Fruit fly (Drosophila melanogaster) whole organism, adult: ENCODE results near the gene CG32085.

Source experiments
- CG11617 ChIP-seq: fragments of 200-800 bp; sonication (Bioruptor generic); optimal IDR thresholded peaks from 2 replicates; lab custom pipeline; 2017; ENCODE audit warnings: mild to moderate bottlenecking, missing biosample characterization, missing genetic modification reagents, missing genetic modification characterization
- CG12768 ChIP-seq: fragments of 200-800 bp; sonication (Bioruptor generic); optimal IDR thresholded peaks from 2 replicates; lab custom pipeline; 2017; ENCODE audit warnings: missing biosample characterization, missing genetic modification characterization, mild to moderate bottlenecking, moderate library complexity, missing genetic modification reagents
- CG14711 ChIP-seq: fragments of 200-800 bp; sonication (Bioruptor generic); optimal IDR thresholded peaks from 2 replicates; lab custom pipeline; 2018; ENCODE audit warnings: missing biosample characterization, mild to moderate bottlenecking, missing genetic modification characterization, moderate library complexity
- CG1620 ChIP-seq: fragments of 200-800 bp; sonication (Bioruptor generic); optimal IDR thresholded peaks from 2 replicates; lab custom pipeline; 2016; ENCODE audit warnings: missing biosample characterization, missing genetic modification characterization
- CG33017 ChIP-seq: fragments of 200-800 bp; sonication (Bioruptor generic); optimal IDR thresholded peaks from 2 replicates; lab custom pipeline; 2018; ENCODE audit warnings: missing biosample characterization, mild to moderate bottlenecking, missing genetic modification characterization, moderate library complexity
- CG5204 ChIP-seq: fragments of 200-800 bp; sonication (Bioruptor generic); optimal IDR thresholded peaks from 2 replicates; lab custom pipeline; 2016; ENCODE audit warnings: missing biosample characterization, missing genetic modification characterization
- CG7045 ChIP-seq: fragments of 200-800 bp; sonication (Bioruptor generic); optimal IDR thresholded peaks from 2 replicates; lab custom pipeline; 2017; ENCODE audit warnings: missing biosample characterization, mild to moderate bottlenecking, missing genetic modification characterization
- CG7101 ChIP-seq: fragments of 200-800 bp; sonication (Bioruptor generic); optimal IDR thresholded peaks from 2 replicates; lab custom pipeline; 2018; ENCODE audit warnings: missing biosample characterization, mild to moderate bottlenecking, missing genetic modification characterization, moderate library complexity
- Clk ChIP-seq: fragments of 200-800 bp; sonication (Bioruptor generic); optimal IDR thresholded peaks from 2 replicates; lab custom pipeline; 2017; ENCODE audit warnings: missing biosample characterization, missing genetic modification characterization
- Crg-1 ChIP-seq: fragments of 200-800 bp; sonication (Bioruptor generic); optimal IDR thresholded peaks from 2 replicates; lab custom pipeline; 2016; ENCODE audit warnings: missing biosample characterization, missing genetic modification characterization
- Hr96 ChIP-seq: fragments of 200-800 bp; sonication (Bioruptor generic); optimal IDR thresholded peaks from 2 replicates; lab custom pipeline; 2016; ENCODE audit warnings: missing biosample characterization, missing genetic modification characterization
- Mnt ChIP-seq: fragments of 200-800 bp; sonication (Bioruptor generic); optimal IDR thresholded peaks from 2 replicates; lab custom pipeline; 2016; ENCODE audit warnings: missing biosample characterization, mild to moderate bottlenecking, missing genetic modification characterization
- bab1 ChIP-seq: fragments of 200-800 bp; sonication (Bioruptor generic); optimal IDR thresholded peaks from 3 replicates; lab custom pipeline; 2019; ENCODE audit warnings: missing biosample characterization, mild to moderate bottlenecking, missing genetic modification characterization, moderate library complexity
- cic ChIP-seq: fragments of 200-800 bp; sonication (Bioruptor generic); optimal IDR thresholded peaks from 2 replicates; lab custom pipeline; 2017; ENCODE audit warnings: missing biosample characterization, mild to moderate bottlenecking, missing genetic modification characterization, moderate library complexity
- cnc ChIP-seq, 2 experiments: fragments of >200 bp; optimal IDR thresholded peaks; 2 replicates each; lab custom pipeline; 2017
- kay ChIP-seq: fragments of 200-800 bp; sonication (Bioruptor generic); peaks from one replicate; lab custom pipeline; 2016; ENCODE audit warnings: missing biosample characterization, missing genetic modification characterization, borderline replicate concordance
- ovo ChIP-seq: fragments of 200-800 bp; sonication (Bioruptor generic); optimal IDR thresholded peaks from 2 replicates; lab custom pipeline; 2016; ENCODE audit warnings: missing biosample characterization, missing genetic modification characterization
- pad ChIP-seq: fragments of 200-800 bp; sonication (Bioruptor generic); optimal IDR thresholded peaks from 3 replicates; lab custom pipeline; 2017; ENCODE audit warnings: missing biosample characterization, missing genetic modification characterization, mild to moderate bottlenecking, moderate library complexity, missing genetic modification reagents
- tj ChIP-seq: fragments of 200-800 bp; sonication (Bioruptor generic); optimal IDR thresholded peaks from 3 replicates; lab custom pipeline; 2017; ENCODE audit warnings: missing biosample characterization, mild to moderate bottlenecking, missing genetic modification characterization, moderate library complexity
- toe ChIP-seq: fragments of 200-800 bp; sonication (Bioruptor generic); optimal IDR thresholded peaks from 2 replicates; lab custom pipeline; 2016; ENCODE audit warnings: missing biosample characterization, missing genetic modification characterization

Gene CG32085

DNA sequence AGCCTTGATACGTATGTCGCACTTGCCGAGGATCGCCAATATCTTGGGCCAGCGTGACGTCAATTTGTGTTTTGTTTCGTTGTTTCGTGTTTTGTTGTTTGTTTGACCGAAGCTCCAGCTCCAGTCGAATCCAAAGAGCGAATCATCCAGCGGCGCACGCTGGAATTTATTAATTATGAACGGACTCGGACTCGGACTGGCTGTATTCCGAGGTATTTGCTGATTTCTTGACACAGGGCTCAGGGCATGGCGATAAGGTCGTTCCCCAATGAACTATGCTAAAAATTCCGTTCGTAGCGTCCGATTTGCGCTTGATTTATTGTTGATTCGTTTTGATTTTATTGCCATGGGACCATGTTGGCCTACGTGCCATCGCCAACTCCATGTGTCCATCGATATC, 36.8 kb upstream of the CG32085 start:
- TF ChIP-seq pad: no peak

dm6 chr3L:11716347-11716746, 36.2 kb upstream of the CG32085 start:
- TF ChIP-seq CG7045 (GFP tag; lab: Kevin White, UChicago) (no peak), Mnt (GFP tag; lab: Kevin White, UChicago) (no peak), CG14711 (no peak), cnc (optimal IDR thresholded peaks at IDR 0.05; lab: Kevin White, UChicago) (no peak), kay (no peak), cic (GFP tag; lab: Kevin White, UChicago) (no peak), toe (no peak), ovo (GFP tag; lab: Kevin White, UChicago) (no peak), CG5204 (GFP tag; lab: Kevin White, UChicago) (no peak), CG33017 (tag; lab: Kevin White, UChicago) (no peak), CG7101 (tag; lab: Kevin White, UChicago) (no peak), pad (no peak), Crg-1 (GFP tag; lab: Kevin White, UChicago) (no peak), CG12768 (no peak), tj (no peak), CG11617 (GFP tag; lab: Kevin White, UChicago) (no peak), bab1 (GFP tag; lab: Kevin White, UChicago) (no peak)

- TF ChIP-seq Crg-1 (GFP tag; lab: Kevin White, UChicago) (no peak), toe (no peak)
Measured at dm6 chr3L:11715187-11715586, 35.0 kb upstream of the CG32085 start, which contains the start of gene CG14132. TSS of gene CG14132 (minus strand) at chr3L:11715285.

DNA sequence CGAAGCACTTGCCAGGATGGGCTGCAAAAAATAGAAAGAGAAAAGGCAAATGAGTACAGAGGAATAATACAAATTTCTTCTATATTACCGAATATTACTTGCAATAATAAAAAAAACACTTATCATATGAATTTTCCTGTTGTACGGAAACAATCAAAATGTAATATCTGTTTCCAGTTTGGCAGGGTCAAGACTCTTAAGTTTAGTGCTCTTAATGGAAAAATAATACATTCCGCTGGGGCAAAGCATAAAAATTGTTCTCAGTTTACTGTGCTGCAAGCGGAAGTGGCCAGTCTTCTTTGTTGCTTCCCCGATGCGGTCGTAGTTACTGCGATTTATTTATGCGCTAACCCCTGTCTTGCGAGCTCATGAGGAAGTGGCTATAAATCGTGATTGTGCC, 32.7 kb upstream of the CG32085 start:
- TF ChIP-seq CG7045 (GFP tag; lab: Kevin White, UChicago) (no peak), Mnt (GFP tag; lab: Kevin White, UChicago) (no peak), Hr96 (no peak), CG11617 (GFP tag; lab: Kevin White, UChicago) (no peak), CG1620 (no peak), CG7101 (tag; lab: Kevin White, UChicago) (no peak), kay (no peak), pad (no peak), CG5204 (GFP tag; lab: Kevin White, UChicago) (no peak), Crg-1 (GFP tag; lab: Kevin White, UChicago) (no peak), CG12768 (no peak)

DNA sequence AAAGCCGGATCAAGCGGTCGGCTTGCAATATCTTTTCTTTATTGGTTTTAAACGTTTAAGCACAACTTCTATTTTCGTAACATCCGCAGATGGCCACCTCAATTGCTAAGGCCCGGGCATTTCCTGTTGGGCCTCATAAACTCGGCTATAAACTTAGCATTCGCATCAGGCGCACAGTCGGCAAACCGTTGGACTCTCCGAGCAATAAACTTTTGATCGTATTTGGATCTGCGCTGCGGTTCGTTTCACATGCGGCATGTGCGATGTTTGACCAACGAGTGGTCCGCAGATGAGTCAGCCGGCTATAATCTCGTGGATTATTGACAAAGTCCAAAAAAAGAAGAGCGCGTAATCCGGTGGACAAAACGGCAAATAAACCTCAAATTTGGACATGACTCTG, 31.6 kb upstream of the CG32085 start:
- TF ChIP-seq cnc (optimal IDR thresholded peaks at IDR 0.05; lab: Kevin White, UChicago) (no peak), CG7101 (tag; lab: Kevin White, UChicago) (no peak), Mnt (GFP tag; lab: Kevin White, UChicago) (no peak)

dm6 chr3L:11711059-11711628, 31.0 kb upstream of the CG32085 start, which contains the start of gene crim:
TSS of gene crim (minus strand) at chr3L:11711386.
- TF ChIP-seq cnc (optimal IDR thresholded peaks at IDR 0.05; lab: Kevin White, UChicago) (no peak), tj (no peak), CG5204 (GFP tag; lab: Kevin White, UChicago) (no peak), Mnt (GFP tag; lab: Kevin White, UChicago) (peak; percentile 37), ovo (GFP tag; lab: Kevin White, UChicago) (no peak), CG12768 (no peak), pad (peak; percentile 18), Crg-1 (GFP tag; lab: Kevin White, UChicago) (peak; percentile 15), CG7101 (tag; lab: Kevin White, UChicago) (peak; percentile 18), Hr96 (no peak), Clk (GFP tag; lab: Kevin White, UChicago) (no peak), CG7045 (GFP tag; lab: Kevin White, UChicago) (no peak), bab1 (GFP tag; lab: Kevin White, UChicago) (peak; percentile 60), CG14711 (no peak), cic (GFP tag; lab: Kevin White, UChicago) (peak; percentile 52), CG11617 (GFP tag; lab: Kevin White, UChicago) (no peak)

DNA sequence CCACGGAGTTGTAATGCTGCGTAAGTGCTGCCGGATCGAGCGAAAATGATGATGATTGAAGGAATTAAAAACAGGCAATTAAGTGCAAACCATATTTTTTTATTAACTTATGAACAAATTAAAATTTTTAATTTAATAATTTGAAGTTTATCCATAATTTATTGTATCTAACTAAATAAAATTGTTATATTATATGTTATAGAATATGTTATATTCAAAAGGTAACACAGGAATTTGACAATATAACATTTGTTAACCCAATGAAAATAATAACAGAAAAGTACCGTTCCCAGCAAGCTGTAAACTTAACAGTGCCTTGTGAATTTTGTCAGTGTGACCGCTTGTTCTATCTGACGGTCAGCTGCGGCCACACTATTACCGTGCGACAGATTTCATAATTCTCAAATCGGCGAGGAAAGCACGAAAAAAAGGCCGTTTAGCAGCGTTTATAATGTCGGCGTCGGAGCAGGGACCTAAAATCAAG, 28.5 kb upstream of the CG32085 start, which contains the start of the genes Ccdc56 and mtTFB1:
TSS of gene Ccdc56 (plus strand) at position 347 of the 484 bp plus-strand sequence.
TSS of gene mtTFB1 (plus strand) at position 347 of the 484 bp plus-strand sequence.
- TF ChIP-seq CG12768 (no peak), Clk (GFP tag; lab: Kevin White, UChicago) (no peak), Mnt (GFP tag; lab: Kevin White, UChicago) (peak; percentile 50), CG1620 (no peak), CG5204 (GFP tag; lab: Kevin White, UChicago) (no peak), Hr96 (peak; percentile 3), kay (no peak), CG14711 (no peak), cic (GFP tag; lab: Kevin White, UChicago) (no peak), pad (no peak)
